Fruit fly (Drosophila melanogaster): ENCODE results near the gene CG43249.
A peak's percentile ranks its signal among the peaks of the same experiment; 100 is the strongest.

Gene CG43249

dm6 chr3L:16275391-16276017 is 28.6 kb upstream of the CG43249 start:
- TF ChIP-seq pan (optimal IDR thresholded peaks at IDR 0.05) = no peak
- peak in 1 of 2 experiments; percentile 71 for TF ChIP-seq EcR (GFP tag; optimal IDR thresholded peaks at IDR 0.05)
- no peak for TF ChIP-seq psq (optimal IDR thresholded peaks at IDR 0.05)
- TF ChIP-seq Dll (optimal IDR thresholded peaks at IDR 0.05) = no peak
- TF ChIP-seq usp (GFP tag; optimal IDR thresholded peaks at IDR 0.05) = no peak
- TF ChIP-seq CG8478 (optimal IDR thresholded peaks at IDR 0.05) = no peak

- TF ChIP-seq CG8478 (optimal IDR thresholded peaks at IDR 0.05) = no peak
- TF ChIP-seq Dll (optimal IDR thresholded peaks at IDR 0.05) = no peak
- no peak for TF ChIP-seq EcR (GFP tag; optimal IDR thresholded peaks at IDR 0.05)
- TF ChIP-seq pan (optimal IDR thresholded peaks at IDR 0.05) = no peak
- TF ChIP-seq usp (GFP tag; optimal IDR thresholded peaks at IDR 0.05) = no peak
- no peak for TF ChIP-seq psq (optimal IDR thresholded peaks at IDR 0.05)
Observed at dm6 chr3L:16277135-16277534, 26.9 kb upstream of the CG43249 start, which contains the start of gene CG13065. Gene CG13065 (plus strand): TSS chr3L:16277435.

- no peak for TF ChIP-seq EcR (GFP tag; optimal IDR thresholded peaks at IDR 0.05)
- no peak for TF ChIP-seq Dll (optimal IDR thresholded peaks at IDR 0.05)
Observed at dm6 chr3L:16279171-16279570, 24.9 kb upstream of the CG43249 start, which contains the start of gene CG13050. Gene CG13050 (minus strand): TSS chr3L:16279271.

- TF ChIP-seq Dll (optimal IDR thresholded peaks at IDR 0.05) (no peak), EcR (GFP tag; optimal IDR thresholded peaks at IDR 0.05) (peak in 1 of 2 experiments; percentile 54)
Observed at dm6 chr3L:16279987-16280454, 24.1 kb upstream of the CG43249 start, which contains the start of gene CG13064. Gene CG13064 (plus strand): TSS chr3L:16280404.

- TF ChIP-seq CG8478 (optimal IDR thresholded peaks at IDR 0.05) = no peak
- no peak for TF ChIP-seq usp (GFP tag; optimal IDR thresholded peaks at IDR 0.05)
- TF ChIP-seq psq (optimal IDR thresholded peaks at IDR 0.05) = no peak
Observed at dm6 chr3L:16281880-16282556, 22.1 kb upstream of the CG43249 start, which contains the start of gene CG13049. Gene CG13049 (minus strand): TSS chr3L:16281930.

DNA sequence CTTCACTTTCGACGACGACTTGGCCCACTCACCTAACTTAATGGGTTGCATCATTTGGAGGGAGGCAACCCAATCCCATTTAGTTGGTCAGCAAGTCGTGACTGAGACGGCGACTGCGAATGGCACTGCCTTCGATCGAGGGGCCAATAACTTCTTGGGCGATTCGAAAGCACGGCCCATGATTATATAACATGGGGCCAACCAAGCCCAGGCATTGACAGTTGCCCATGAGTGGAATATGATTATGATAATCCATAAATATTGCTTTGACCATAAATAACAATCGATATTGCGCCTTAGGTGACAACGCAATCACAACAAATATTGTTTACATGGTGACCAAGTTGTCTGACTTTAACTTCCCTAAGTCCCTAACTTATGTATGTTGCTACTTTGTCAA is 20.3 kb upstream of the CG43249 start, which contains the start of gene CG13048:
CG13048 (minus strand) TSS at position 101 of the 400 bp plus-strand sequence.
- no peak for TF ChIP-seq Dll (optimal IDR thresholded peaks at IDR 0.05)
- TF ChIP-seq EcR (GFP tag; optimal IDR thresholded peaks at IDR 0.05) = no peak
- TF ChIP-seq CG8478 (optimal IDR thresholded peaks at IDR 0.05) = no peak
- no peak for TF ChIP-seq psq (optimal IDR thresholded peaks at IDR 0.05)
- no peak for TF ChIP-seq pan (optimal IDR thresholded peaks at IDR 0.05)
- TF ChIP-seq usp (GFP tag; optimal IDR thresholded peaks at IDR 0.05) = no peak

DNA sequence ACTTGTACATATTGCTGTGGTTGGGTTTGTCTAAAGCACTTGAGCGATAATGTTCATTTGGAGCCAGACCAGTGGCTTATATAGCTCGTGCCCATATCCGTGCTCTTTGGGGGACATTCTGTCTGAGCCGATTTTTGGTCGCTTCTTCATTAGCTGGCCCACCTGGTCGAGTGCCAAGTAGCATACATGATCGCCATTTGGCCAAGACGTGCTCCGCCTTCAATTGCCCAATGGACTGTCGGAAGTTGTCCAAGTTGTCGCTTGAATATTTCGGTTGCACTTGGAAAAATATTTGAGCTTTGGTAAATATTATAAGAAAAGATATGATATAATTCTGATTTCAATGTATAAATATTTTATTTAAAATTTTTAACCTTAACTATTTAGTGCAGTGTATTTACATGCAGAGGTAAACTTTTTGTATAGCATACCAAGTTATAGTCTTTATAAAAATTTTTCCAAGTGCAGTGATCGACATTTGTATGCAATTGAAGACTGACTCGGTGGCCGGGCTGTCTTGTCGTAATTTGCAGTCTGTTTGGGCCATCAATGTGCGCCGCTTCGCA is 18.7 kb upstream of the CG43249 start, which contains the start of gene CG13047:
CG13047 (minus strand) TSS at position 51 of the 566 bp plus-strand sequence.
- TF ChIP-seq Dll (optimal IDR thresholded peaks at IDR 0.05) = no peak
- TF ChIP-seq pan (optimal IDR thresholded peaks at IDR 0.05) = no peak
- TF ChIP-seq EcR (GFP tag; optimal IDR thresholded peaks at IDR 0.05) = no peak
- TF ChIP-seq usp (GFP tag; optimal IDR thresholded peaks at IDR 0.05) = no peak
- TF ChIP-seq psq (optimal IDR thresholded peaks at IDR 0.05) = no peak
- TF ChIP-seq CG8478 (optimal IDR thresholded peaks at IDR 0.05) = no peak

- TF ChIP-seq CG8478 (optimal IDR thresholded peaks at IDR 0.05) (no peak), pan (optimal IDR thresholded peaks at IDR 0.05) (no peak), usp (GFP tag; optimal IDR thresholded peaks at IDR 0.05) (no peak), psq (optimal IDR thresholded peaks at IDR 0.05) (no peak), EcR (GFP tag; optimal IDR thresholded peaks at IDR 0.05) (no peak), Dll (optimal IDR thresholded peaks at IDR 0.05) (no peak)
Observed at dm6 chr3L:16286258-16286657, 17.8 kb upstream of the CG43249 start.

- no peak for TF ChIP-seq pan (optimal IDR thresholded peaks at IDR 0.05)
- TF ChIP-seq psq (optimal IDR thresholded peaks at IDR 0.05) = no peak
- TF ChIP-seq usp (GFP tag; optimal IDR thresholded peaks at IDR 0.05) = no peak
- TF ChIP-seq EcR (GFP tag; optimal IDR thresholded peaks at IDR 0.05) = no peak
- TF ChIP-seq CG8478 (optimal IDR thresholded peaks at IDR 0.05) = no peak
- no peak for TF ChIP-seq Dll (optimal IDR thresholded peaks at IDR 0.05)
Observed at dm6 chr3L:16288322-16288721, 15.8 kb upstream of the CG43249 start, which contains the start of gene CG13046. Gene CG13046 (minus strand): TSS chr3L:16288422.

DNA sequence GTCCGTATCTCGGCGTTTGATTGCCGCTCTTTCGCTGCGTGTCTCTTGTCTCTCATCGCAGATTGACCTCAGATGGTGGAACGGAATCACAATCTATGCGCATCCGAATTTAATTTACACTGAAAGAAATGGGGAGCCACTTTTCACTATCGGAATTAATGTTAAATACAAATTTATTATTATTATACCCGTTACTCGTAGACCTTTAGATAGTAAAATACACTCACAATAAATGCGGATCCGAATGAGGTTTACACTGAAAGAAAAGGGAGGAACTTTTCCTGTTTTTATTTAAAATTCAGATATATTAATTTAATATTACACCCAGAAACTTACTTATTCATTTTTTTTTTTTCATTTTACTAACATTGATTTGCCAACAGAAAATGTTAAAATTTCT is 15.0 kb upstream of the CG43249 start:
- TF ChIP-seq CG8478 (optimal IDR thresholded peaks at IDR 0.05) (no peak), usp (GFP tag; optimal IDR thresholded peaks at IDR 0.05) (no peak), pan (optimal IDR thresholded peaks at IDR 0.05) (no peak), EcR (GFP tag; optimal IDR thresholded peaks at IDR 0.05) (no peak), psq (optimal IDR thresholded peaks at IDR 0.05) (no peak), Dll (optimal IDR thresholded peaks at IDR 0.05) (no peak)

DNA sequence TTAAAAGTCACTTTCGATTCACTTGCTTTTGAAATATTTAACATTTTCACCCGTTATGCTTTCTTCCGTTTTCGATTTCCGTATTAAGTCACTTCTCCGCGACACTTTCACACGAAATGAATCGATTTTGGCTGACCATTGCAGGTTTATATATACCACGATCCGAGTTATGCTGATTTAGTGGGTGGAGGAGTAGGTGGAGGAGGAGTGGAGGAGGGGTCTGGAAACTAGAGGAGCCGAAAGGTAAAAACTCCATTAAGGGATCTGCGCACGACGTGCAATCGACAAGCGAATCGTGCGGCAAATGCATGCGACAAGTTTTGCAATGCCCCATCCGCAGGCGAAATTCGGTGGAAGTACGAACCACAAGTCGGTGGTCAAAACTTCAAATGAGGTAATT is 13.2 kb upstream of the CG43249 start, which contains the start of gene CG13045:
CG13045 (minus strand) TSS at position 101 of the 400 bp plus-strand sequence.
- TF ChIP-seq Dll (optimal IDR thresholded peaks at IDR 0.05) = no peak
- TF ChIP-seq pan (optimal IDR thresholded peaks at IDR 0.05) = no peak
- no peak for TF ChIP-seq EcR (GFP tag; optimal IDR thresholded peaks at IDR 0.05)
- TF ChIP-seq psq (optimal IDR thresholded peaks at IDR 0.05) = no peak
- TF ChIP-seq usp (GFP tag; optimal IDR thresholded peaks at IDR 0.05) = no peak
- no peak for TF ChIP-seq CG8478 (optimal IDR thresholded peaks at IDR 0.05)

dm6 chr3L:16291678-16292077 is 12.4 kb upstream of the CG43249 start:
- TF ChIP-seq CG8478 (optimal IDR thresholded peaks at IDR 0.05) (no peak), EcR (GFP tag; optimal IDR thresholded peaks at IDR 0.05) (no peak), Dll (optimal IDR thresholded peaks at IDR 0.05) (no peak), usp (GFP tag; optimal IDR thresholded peaks at IDR 0.05) (no peak), psq (optimal IDR thresholded peaks at IDR 0.05) (no peak)

All from whole organism.